Worm (Caenorhabditis elegans) whole organism, L4/young adult: ENCODE measurements around the gene srab-1.

ENCODE experiments used
- W03F9.2 ChIP-seq: fragments of 150-350 bp; optimal IDR thresholded peaks from 2 replicates; lab custom pipeline; 2014; ENCODE audit warnings: missing biosample characterization, missing genetic modification characterization
- dao-5 ChIP-seq: sonication (generic microtip); optimal IDR thresholded peaks from 2 replicates; lab custom pipeline; 2016; ENCODE audit warnings: missing genotype, missing genetic modification characterization, moderate library complexity, missing compliant biosample characterization
- him-1 ChIP-seq: sonication (generic microtip); optimal IDR thresholded peaks from 2 replicates; lab custom pipeline; 2016; ENCODE audit warnings: missing genotype, missing genetic modification reagents, missing genetic modification characterization, missing compliant biosample characterization

The srab-1 gene

ce11 chrV:5053335-5053734, 48.6 kb downstream of the srab-1 start, which contains the start of gene cwp-4:
Gene cwp-4, plus strand, starts transcription at chrV:5053635.
- TF ChIP-seq him-1 (tag; lab: Kevin White, UChicago) (no peak), dao-5 (tag; lab: Kevin White, UChicago) (no peak), W03F9.2 (tag; lab: Kevin White, UChicago) (no peak)

- TF ChIP-seq dao-5 (tag; lab: Kevin White, UChicago) = no peak
- no peak for TF ChIP-seq W03F9.2 (tag; lab: Kevin White, UChicago)
- TF ChIP-seq him-1 (tag; lab: Kevin White, UChicago) = no peak
These were observed 49.7 kb downstream of the srab-1 start, which contains the start of gene K11D12.12 for ce11 chrV:5052233-5052632. Gene K11D12.12, plus strand, starts transcription at chrV:5052261.
